Fruit fly (Drosophila melanogaster) Kc167 (cell line): ENCODE results near the gene Gcn5.

Experiments
- Myc ChIP-seq: fragments of >200 bp; optimal IDR thresholded peaks from 2 replicates; lab custom pipeline; 2017; ENCODE audit warnings: missing external identifiers
- Sin3A ChIP-seq: fragments of >200 bp; optimal IDR thresholded peaks from 2 replicates; lab custom pipeline; 2018; ENCODE audit warnings: missing external identifiers
- h ChIP-seq: fragments of >200 bp; optimal IDR thresholded peaks from 3 replicates; lab custom pipeline; 2018; ENCODE audit warnings: missing external identifiers
- insv ChIP-seq: fragments of >200 bp; optimal IDR thresholded peaks from 3 replicates; lab custom pipeline; 2018; ENCODE audit warnings: missing external identifiers
- psq ChIP-seq: fragments of >200 bp; optimal IDR thresholded peaks from 2 replicates; lab custom pipeline; 2017; ENCODE audit warnings: missing external identifiers
- ttk ChIP-seq: sonication (Bioruptor generic); optimal IDR thresholded peaks from 2 replicates; lab custom pipeline; 2017; ENCODE audit warnings: missing external identifiers

- no peak for TF ChIP-seq Sin3A (lab: Kevin White, UChicago)
- no peak for TF ChIP-seq ttk (lab: Kevin White, UChicago)
- TF ChIP-seq psq (lab: Kevin White, UChicago) = no peak
- TF ChIP-seq Myc (lab: Kevin White, UChicago) = no peak
- no peak for TF ChIP-seq h (lab: Kevin White, UChicago)
- no peak for TF ChIP-seq insv (lab: Kevin White, UChicago)
These were observed 16.8 kb downstream of the Gcn5 start for dm6 chr3L:12506963-12507552.
